Worm (Caenorhabditis elegans) whole organism, late embryonic: Measurements from ENCODE around the gene D1005.2.
A peak's percentile ranks its signal among the peaks of the same experiment; 100 is the strongest.
"Not testable (repeated sequence)": the region's sequence is repeated elsewhere in the genome, so short reads cannot be mapped to it uniquely, and the experiment has no call there.

Source experiments
- C08G9.2 ChIP-seq: sonication (generic microtip); optimal IDR thresholded peaks from 2 replicates; lab custom pipeline; 2016; ENCODE audit warnings: mild to moderate bottlenecking, missing genetic modification characterization, moderate library complexity, missing compliant biosample characterization
- F13H6.1 ChIP-seq: sonication (generic microtip); optimal IDR thresholded peaks from 2 replicates; lab custom pipeline; 2016; ENCODE audit warnings: missing genetic modification characterization, missing compliant biosample characterization
- T23F11.4 ChIP-seq: fragments of 200-800 bp; sonication (Bioruptor generic); optimal IDR thresholded peaks from 2 replicates; lab custom pipeline; 2018; ENCODE audit warnings: mild to moderate bottlenecking, missing genetic modification characterization, missing compliant biosample characterization
- Y22D7AL.16 ChIP-seq: sonication (generic microtip); optimal IDR thresholded peaks from 2 replicates; lab custom pipeline; 2016; ENCODE audit warnings: missing genetic modification characterization, missing compliant biosample characterization
- ceh-22 ChIP-seq: sonication (generic microtip); optimal IDR thresholded peaks from 2 replicates; lab custom pipeline; 2017; ENCODE audit warnings: missing biosample characterization, missing genetic modification characterization
- ceh-24 ChIP-seq: sonication (generic microtip); optimal IDR thresholded peaks from 2 replicates; lab custom pipeline; 2016; ENCODE audit warnings: mild to moderate bottlenecking, missing genetic modification characterization, missing compliant biosample characterization
- ceh-31 ChIP-seq: sonication (generic microtip); optimal IDR thresholded peaks from 2 replicates; lab custom pipeline; 2016; ENCODE audit warnings: missing genetic modification characterization, missing compliant biosample characterization
- ceh-45 ChIP-seq: fragments of 200-800 bp; sonication (Bioruptor generic); IDR thresholded peaks from 2 replicates; pipeline ENCODE4 v1.3.6; 2022; ENCODE audit warnings: missing genetic modification reagents, missing genetic modification characterization, missing compliant biosample characterization
- che-1 ChIP-seq: sonication (generic microtip); optimal IDR thresholded peaks from 2 replicates; lab custom pipeline; 2016; ENCODE audit warnings: mild to moderate bottlenecking, missing genetic modification characterization, missing compliant biosample characterization
- elt-2 ChIP-seq: sonication (generic microtip); optimal IDR thresholded peaks from 2 replicates; lab custom pipeline; 2016; ENCODE audit warnings: missing genetic modification reagents, missing genetic modification characterization, missing compliant biosample characterization
- elt-4 ChIP-seq: sonication (generic microtip); optimal IDR thresholded peaks from 2 replicates; lab custom pipeline; 2016; ENCODE audit warnings: missing genetic modification characterization, missing compliant biosample characterization
- fax-1 ChIP-seq: sonication (generic microtip); optimal IDR thresholded peaks from 2 replicates; lab custom pipeline; 2016; ENCODE audit warnings: missing genotype, missing genetic modification characterization, missing compliant biosample characterization
- fkh-10 ChIP-seq: fragments of 150-350 bp; optimal IDR thresholded peaks from 2 replicates; lab custom pipeline; 2014; ENCODE audit warnings: missing biosample characterization, missing genetic modification reagents, missing genetic modification characterization
- fkh-6 ChIP-seq: sonication (generic microtip); optimal IDR thresholded peaks from 2 replicates; lab custom pipeline; 2016; ENCODE audit warnings: missing genetic modification characterization, missing compliant biosample characterization
- lim-6 ChIP-seq: sonication (generic microtip); optimal IDR thresholded peaks from 2 replicates; lab custom pipeline; 2016; ENCODE audit warnings: missing genetic modification characterization, missing compliant biosample characterization
- lin-11 ChIP-seq: fragments of 200-800 bp; sonication (Bioruptor generic); optimal IDR thresholded peaks from 2 replicates; lab custom pipeline; 2018; ENCODE audit warnings: mild to moderate bottlenecking, missing genetic modification characterization, missing compliant biosample characterization
- nfya-1 ChIP-seq: sonication (generic microtip); optimal IDR thresholded peaks from 2 replicates; lab custom pipeline; 2017; ENCODE audit warnings: missing genetic modification characterization, mild to moderate bottlenecking, missing compliant biosample characterization, antibody characterized with exemption, moderate library complexity
- nhr-11 ChIP-seq: fragments of 150-350 bp; optimal IDR thresholded peaks from 2 replicates; lab custom pipeline; 2014; ENCODE audit warnings: missing biosample characterization, missing genetic modification characterization
- nhr-232 ChIP-seq: sonication (generic microtip); optimal IDR thresholded peaks from 2 replicates; lab custom pipeline; 2016; ENCODE audit warnings: missing genetic modification characterization, missing compliant biosample characterization
- odd-2 ChIP-seq: sonication (generic microtip); optimal IDR thresholded peaks from 2 replicates; lab custom pipeline; 2017; ENCODE audit warnings: antibody characterized with exemption, mild to moderate bottlenecking, missing genetic modification characterization, missing compliant biosample characterization
- pax-1 ChIP-seq: fragments of 150-350 bp; optimal IDR thresholded peaks from 2 replicates; lab custom pipeline; 2014; ENCODE audit warnings: missing biosample characterization, missing genetic modification characterization
- pha-4 ChIP-seq: fragments of 150-350 bp; optimal IDR thresholded peaks from 2 replicates; lab custom pipeline; 2018; ENCODE audit warnings: missing biosample characterization, missing genetic modification reagents, missing genetic modification characterization
- pqm-1 ChIP-seq: sonication (generic microtip); optimal IDR thresholded peaks from 2 replicates; lab custom pipeline; 2016; ENCODE audit warnings: missing genetic modification characterization, missing compliant biosample characterization
- pros-1 ChIP-seq: fragments of 150-350 bp; optimal IDR thresholded peaks from 2 replicates; lab custom pipeline; 2014; ENCODE audit warnings: missing biosample characterization, missing genetic modification reagents, missing genetic modification characterization
- ref-2 ChIP-seq: sonication (generic microtip); optimal IDR thresholded peaks from 2 replicates; lab custom pipeline; 2016; ENCODE audit warnings: missing genetic modification characterization, missing compliant biosample characterization
- rnt-1 ChIP-seq: sonication (generic microtip); optimal IDR thresholded peaks from 2 replicates; lab custom pipeline; 2016; ENCODE audit warnings: missing genetic modification characterization, missing compliant biosample characterization
- sdc-2 ChIP-seq: sonication (generic microtip); optimal IDR thresholded peaks from 2 replicates; lab custom pipeline; 2016; ENCODE audit warnings: missing genotype, missing genetic modification characterization, missing compliant biosample characterization
- sox-4 ChIP-seq: sonication (generic microtip); optimal IDR thresholded peaks from 2 replicates; lab custom pipeline; 2017; ENCODE audit warnings: mild to moderate bottlenecking, missing genetic modification characterization, inconsistent platforms, missing compliant biosample characterization
- tbx-2 ChIP-seq: sonication (generic microtip); optimal IDR thresholded peaks from 2 replicates; lab custom pipeline; 2016; ENCODE audit warnings: missing genetic modification characterization, missing compliant biosample characterization
- unc-3 ChIP-seq, 2 experiments: fragments of 200-800 bp in 1 of 2; sonication (Bioruptor generic) in 1 of 2; sonication (generic microtip) in 1 of 2; conservative IDR thresholded peaks in 1 of 2; optimal IDR thresholded peaks in 1 of 2; 2 replicates each; pipeline versions ENCODE4 v1.3.6 to Lab custom; 2016 to 2022; ENCODE audit warnings: missing compliant biosample characterization in 2 of 2, missing genetic modification characterization in 2 of 2, missing genetic modification reagents in 1 of 2
- unc-42 ChIP-seq: sonication (generic microtip); optimal IDR thresholded peaks from 2 replicates; lab custom pipeline; 2016; ENCODE audit warnings: missing genotype, missing genetic modification characterization, missing compliant biosample characterization
- unc-55 ChIP-seq: sonication (generic microtip); optimal IDR thresholded peaks from 2 replicates; lab custom pipeline; 2017; ENCODE audit warnings: missing biosample characterization, missing genetic modification reagents, missing genetic modification characterization

Gene D1005.2

ce11 chrX:1430707-1431106 is 28.1 kb upstream of the D1005.2 start, which contains the start of gene F19G12.1:
Gene F19G12.1 (plus strand): TSS chrX:1431007.
- not testable (repeated sequence) for TF ChIP-seq che-1; pqm-1; nfya-1 (tag; lab: Kevin White, UChicago)

- TF ChIP-seq F13H6.1 (tag; lab: Kevin White, UChicago) (no peak), fkh-10 (GFP tag; lab: Kevin White, UChicago) (no peak), elt-2 (tag; lab: Kevin White, UChicago) (no peak), fax-1 (tag; lab: Kevin White, UChicago) (no peak), pax-1 (no peak), sdc-2 (peak; percentile 97), pha-4 (tag; lab: Kevin White, UChicago) (no peak), nhr-232 (tag; lab: Kevin White, UChicago) (no peak), fkh-6 (tag; lab: Kevin White, UChicago) (no peak), lim-6 (tag; lab: Kevin White, UChicago) (no peak), nfya-1 (tag; lab: Kevin White, UChicago) (peak; percentile 27), ceh-31 (tag; lab: Kevin White, UChicago) (no peak), ceh-45 (GFP tag; lab: Robert Waterston, UW) (no peak), unc-42 (tag; lab: Kevin White, UChicago) (peak; percentile 8)
- TF ChIP-seq, all 69 proteins: peak for 3
Measured at ce11 chrX:1437097-1437496, 21.7 kb upstream of the D1005.2 start.

ce11 chrX:1438925-1439324 is 19.9 kb upstream of the D1005.2 start:
- TF ChIP-seq sdc-2 = peak; percentile 96
- peak; percentile 5 for TF ChIP-seq nfya-1 (tag; lab: Kevin White, UChicago)
- TF ChIP-seq T23F11.4 (GFP tag; lab: Kevin White, UChicago) = no peak

- TF ChIP-seq lim-6 (tag; lab: Kevin White, UChicago) (no peak), tbx-2 (tag; lab: Kevin White, UChicago) (no peak), C08G9.2 (no peak), nhr-11 (tag; lab: Kevin White, UChicago) (no peak), elt-2 (tag; lab: Kevin White, UChicago) (no peak), rnt-1 (no peak), lin-11 (tag; lab: Kevin White, UChicago) (no peak), sox-4 (no peak), unc-42 (tag; lab: Kevin White, UChicago) (no peak), ceh-22 (tag; lab: Kevin White, UChicago) (no peak), odd-2 (tag; lab: Kevin White, UChicago) (no peak), pha-4 (tag; lab: Kevin White, UChicago) (no peak)
Measured at ce11 chrX:1440161-1440560, 18.7 kb upstream of the D1005.2 start, which contains the start of gene sedl-1. Gene sedl-1 (minus strand): TSS chrX:1440261.

- TF ChIP-seq elt-4 (tag; lab: Kevin White, UChicago) (peak; percentile 41), ceh-24 (tag; lab: Kevin White, UChicago) (no peak)
Measured at ce11 chrX:1441602-1442183, 17.1 kb upstream of the D1005.2 start.

ce11 chrX:1443556-1444243 is 15.1 kb upstream of the D1005.2 start:
- no peak for TF ChIP-seq unc-3 (GFP tag; conservative IDR thresholded peaks at IDR 0.05; lab: Robert Waterston, UW)
- no peak for TF ChIP-seq unc-3 (tag; optimal IDR thresholded peaks at IDR 0.05; lab: Kevin White, UChicago)
- TF ChIP-seq Y22D7AL.16 (tag; lab: Kevin White, UChicago) = peak; percentile 3
- TF ChIP-seq unc-55 (GFP tag; lab: Kevin White, UChicago) = no peak
- TF ChIP-seq pros-1 = no peak
- TF ChIP-seq fkh-10 (GFP tag; lab: Kevin White, UChicago) = no peak
- TF ChIP-seq nhr-11 (tag; lab: Kevin White, UChicago) = no peak
- no peak for TF ChIP-seq ref-2 (tag; lab: Kevin White, UChicago)
- no peak for TF ChIP-seq tbx-2 (tag; lab: Kevin White, UChicago)
